Worm (Caenorhabditis elegans) whole organism, L4 larva: ENCODE measurements around the gene swan-2.

ENCODE experiments used
- F26F4.8 ChIP-seq: fragments of 200-800 bp; sonication (Bioruptor generic); conservative IDR thresholded peaks from 2 replicates; pipeline ENCODE4 v1.3.6; 2022; ENCODE audit warnings: missing genetic modification characterization, missing compliant biosample characterization
- dmd-9 ChIP-seq: fragments of 200-800 bp; sonication (Bioruptor generic); IDR thresholded peaks from 2 replicates; pipeline ENCODE4 v1.3.6; 2022; ENCODE audit warnings: missing genetic modification reagents, missing genetic modification characterization, missing compliant biosample characterization
- dpl-1 ChIP-seq: fragments of 150-350 bp; optimal IDR thresholded peaks from 2 replicates; lab custom pipeline; 2014; ENCODE audit warnings: missing biosample characterization, missing genetic modification reagents, missing genetic modification characterization
- duxl-1 ChIP-seq: sonication (generic microtip); optimal IDR thresholded peaks from 2 replicates; lab custom pipeline; 2016; ENCODE audit warnings: mild to moderate bottlenecking, missing genetic modification characterization, moderate library complexity, missing compliant biosample characterization; ENCODE audit not compliant: poor library complexity
- snpc-4 ChIP-seq: fragments of 150-350 bp; optimal IDR thresholded peaks from 2 replicates; lab custom pipeline; 2014; ENCODE audit warnings: missing biosample characterization, missing genetic modification characterization
- tag-97 ChIP-seq: fragments of 200-800 bp; sonication (Bioruptor generic); IDR thresholded peaks from 2 replicates; pipeline ENCODE4 v1.3.6; 2022; ENCODE audit warnings: missing genetic modification characterization, missing compliant biosample characterization

DNA sequence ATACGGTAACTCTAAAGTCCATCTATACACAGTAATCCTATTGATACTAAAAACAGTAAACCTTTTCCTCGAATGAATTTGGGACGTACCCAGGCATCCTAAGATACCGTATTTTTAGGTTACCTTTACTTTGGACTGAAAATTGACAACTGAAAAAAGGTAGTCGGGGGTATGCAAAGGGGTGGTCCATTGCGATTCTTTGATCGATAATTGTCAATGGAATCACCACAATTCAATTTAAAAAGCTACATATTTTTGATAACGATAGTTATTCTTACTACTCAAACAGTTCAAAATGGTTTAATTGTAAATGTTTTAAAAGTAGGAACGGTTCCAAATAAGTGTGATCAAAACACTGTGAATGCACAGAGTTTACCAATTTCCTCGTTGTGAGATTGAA is 29.9 kb upstream of the swan-2 start, which contains the start of gene srx-129:
- TF ChIP-seq tag-97 (no peak), dpl-1 (no peak), dmd-9 (GFP tag; lab: Robert Waterston, UW) (no peak), snpc-4 (tag; lab: Kevin White, UChicago) (no peak), duxl-1 (tag; lab: Kevin White, UChicago) (no peak), F26F4.8 (GFP tag; lab: Robert Waterston, UW) (no peak)
